Fruit fly (Drosophila melanogaster) whole organism, embryonic: ENCODE results near the gene CG13048.

Source experiments
- Asciz ChIP-seq: fragments of 200-800 bp; sonication (Bioruptor generic); optimal IDR thresholded peaks from 2 replicates; lab custom pipeline; 2017; ENCODE audit warnings: missing biosample characterization, mild to moderate bottlenecking, missing genetic modification characterization, missing genetic modification reagents
- CG11093 ChIP-seq: fragments of 200-800 bp; sonication (Bioruptor generic); IDR thresholded peaks from 3 replicates; pipeline ENCODE4 v1.3.6; 2022; ENCODE audit warnings: missing biosample characterization, missing genetic modification characterization
- CG12299 ChIP-seq: fragments of 200-800 bp; sonication (Bioruptor generic); optimal IDR thresholded peaks from 2 replicates; lab custom pipeline; 2018; ENCODE audit warnings: missing biosample characterization, mild to moderate bottlenecking, missing genetic modification characterization
- CG12391 ChIP-seq: fragments of 200-800 bp; sonication (Bioruptor generic); optimal IDR thresholded peaks from 3 replicates; lab custom pipeline; 2018; ENCODE audit warnings: missing biosample characterization, mild to moderate bottlenecking, missing genetic modification characterization, moderate library complexity
- CG13424 ChIP-seq: fragments of 200-800 bp; sonication (Bioruptor generic); optimal IDR thresholded peaks from 2 replicates; lab custom pipeline; 2019; ENCODE audit warnings: missing biosample characterization, mild to moderate bottlenecking, missing genetic modification characterization, moderate library complexity
- CG18262 ChIP-seq: fragments of 200-800 bp; optimal IDR thresholded peaks from 3 replicates; lab custom pipeline; 2019; ENCODE audit warnings: missing biosample characterization, mild to moderate bottlenecking, missing genetic modification characterization, moderate library complexity
- CG34224 ChIP-seq: fragments of 200-800 bp; sonication (Bioruptor generic); IDR thresholded peaks from 3 replicates; pipeline ENCODE4 v1.3.6; 2022; ENCODE audit warnings: missing biosample characterization, missing genetic modification characterization; ENCODE audit not compliant: partially characterized antibody
- CG4360 ChIP-seq: fragments of 200-800 bp; sonication (Bioruptor generic); IDR thresholded peaks from 2 replicates; pipeline ENCODE4 v1.3.6; 2022; ENCODE audit warnings: missing biosample characterization, missing genetic modification characterization
- CG4707 ChIP-seq: fragments of 200-800 bp; sonication (Bioruptor generic); optimal IDR thresholded peaks from 2 replicates; lab custom pipeline; 2018; ENCODE audit warnings: missing biosample characterization, mild to moderate bottlenecking, missing genetic modification characterization, moderate library complexity
- CG6175 ChIP-seq: fragments of 200-800 bp; sonication (Bioruptor generic); IDR thresholded peaks from 3 replicates; pipeline ENCODE4 v1.3.6; 2022; ENCODE audit warnings: missing biosample characterization, missing genetic modification characterization
- CG8924 ChIP-seq: fragments of 200-800 bp; optimal IDR thresholded peaks from 3 replicates; lab custom pipeline; 2019; ENCODE audit warnings: missing biosample characterization, mild to moderate bottlenecking, missing genetic modification characterization, moderate library complexity
- CG9215 ChIP-seq: fragments of 200-800 bp; sonication (Bioruptor generic); IDR thresholded peaks from 2 replicates; pipeline ENCODE4 v1.3.6; 2022; ENCODE audit warnings: missing biosample characterization, missing genetic modification characterization
- CG9727 ChIP-seq: fragments of 200-800 bp; sonication (Bioruptor generic); optimal IDR thresholded peaks from 3 replicates; lab custom pipeline; 2017; ENCODE audit warnings: missing biosample characterization, mild to moderate bottlenecking, missing genetic modification characterization
- CG9797 ChIP-seq: fragments of 200-800 bp; sonication (Bioruptor generic); optimal IDR thresholded peaks from 3 replicates; lab custom pipeline; 2018; ENCODE audit warnings: missing biosample characterization, mild to moderate bottlenecking, missing genetic modification characterization
- Deaf1 ChIP-seq: fragments of 200-800 bp; optimal IDR thresholded peaks from 3 replicates; lab custom pipeline; 2019; ENCODE audit warnings: missing biosample characterization, mild to moderate bottlenecking, missing genetic modification characterization, moderate library complexity
- Doc3 ChIP-seq: fragments of 200-800 bp; sonication (Bioruptor generic); IDR thresholded peaks from 3 replicates; pipeline ENCODE4 v1.3.6; 2022; ENCODE audit warnings: missing biosample characterization, missing genetic modification characterization; ENCODE audit not compliant: partially characterized antibody
- GATAe ChIP-seq: fragments of 200-800 bp; sonication (Bioruptor generic); conservative IDR thresholded peaks from 2 replicates; pipeline ENCODE4 v1.3.6; 2022; ENCODE audit warnings: missing biosample characterization, missing genetic modification characterization
- Hr3 ChIP-seq: fragments of 200-800 bp; sonication (Bioruptor generic); optimal IDR thresholded peaks from 3 replicates; lab custom pipeline; 2016; ENCODE audit warnings: missing biosample characterization, missing genetic modification characterization
- NC2α ChIP-seq: fragments of 200-800 bp; sonication (Bioruptor generic); optimal IDR thresholded peaks from 2 replicates; lab custom pipeline; 2016; ENCODE audit warnings: missing biosample characterization, missing genetic modification characterization
- Ptx1 ChIP-seq: fragments of 200-800 bp; sonication (Bioruptor generic); IDR thresholded peaks from 2 replicates; pipeline ENCODE4 v1.3.6; 2022; ENCODE audit warnings: missing biosample characterization, missing genetic modification characterization
- Rx ChIP-seq: fragments of 200-800 bp; sonication (Bioruptor generic); IDR thresholded peaks from 2 replicates; pipeline ENCODE4 v1.3.6; 2022; ENCODE audit warnings: missing biosample characterization, missing genetic modification characterization
- Spps ChIP-seq: fragments of 200-800 bp; sonication (Bioruptor generic); optimal IDR thresholded peaks from 2 replicates; lab custom pipeline; 2018; ENCODE audit warnings: missing biosample characterization, mild to moderate bottlenecking, missing genetic modification characterization
- Xrp1 ChIP-seq: fragments of 200-800 bp; sonication (Bioruptor generic); IDR thresholded peaks from 2 replicates; pipeline ENCODE4 v1.3.6; 2022; ENCODE audit warnings: missing biosample characterization, missing genetic modification characterization
- ab ChIP-seq: fragments of 200-800 bp; sonication (Bioruptor generic); optimal IDR thresholded peaks from 2 replicates; lab custom pipeline; 2016; ENCODE audit warnings: missing biosample characterization, missing genetic modification characterization
- amos ChIP-seq: fragments of 200-800 bp; sonication (Bioruptor generic); IDR thresholded peaks from 2 replicates; pipeline ENCODE4 v1.3.6; 2022; ENCODE audit warnings: missing biosample characterization, missing genetic modification characterization; ENCODE audit not compliant: partially characterized antibody
- chinmo ChIP-seq: fragments of 200-800 bp; sonication (Bioruptor generic); IDR thresholded peaks from 4 replicates; pipeline ENCODE4 v1.3.6; 2022; ENCODE audit warnings: missing biosample characterization, missing genetic modification characterization; ENCODE audit not compliant: partially characterized antibody
- corto ChIP-seq: fragments of 200-800 bp; sonication (Bioruptor generic); optimal IDR thresholded peaks from 2 replicates; lab custom pipeline; 2016; ENCODE audit warnings: missing biosample characterization, mild to moderate bottlenecking, missing genetic modification characterization, moderate library complexity
- kni ChIP-seq: fragments of 200-800 bp; sonication (Bioruptor generic); optimal IDR thresholded peaks from 3 replicates; lab custom pipeline; 2017; ENCODE audit warnings: mild to moderate bottlenecking, missing biosample characterization, missing genetic modification reagents, missing genetic modification characterization
- lab ChIP-seq: fragments of 200-800 bp; sonication (Bioruptor generic); optimal IDR thresholded peaks from 3 replicates; lab custom pipeline; 2017; ENCODE audit warnings: missing biosample characterization, missing genetic modification characterization, mild to moderate bottlenecking, moderate library complexity, missing genetic modification reagents
- lbe ChIP-seq: fragments of 200-800 bp; sonication (Bioruptor generic); optimal IDR thresholded peaks from 2 replicates; lab custom pipeline; 2016; ENCODE audit warnings: missing biosample characterization, mild to moderate bottlenecking, missing genetic modification characterization
- pan ChIP-seq, 4 experiments: fragments of >200 bp in 3 of 4; fragments of 200-800 bp in 1 of 4; sonication (Bioruptor generic) in 1 of 4; optimal IDR thresholded peaks in 3 of 4; IDR thresholded peaks in 1 of 4; 2 replicates each; pipeline versions ENCODE4 v1.3.6 to Lab custom; 2017 to 2022; ENCODE audit warnings: missing biosample characterization in 2 of 4, missing genetic modification characterization in 2 of 4, mixed read lengths in 1 of 4
- pum ChIP-seq: fragments of 200-800 bp; sonication (Bioruptor generic); optimal IDR thresholded peaks from 2 replicates; lab custom pipeline; 2016; ENCODE audit warnings: missing biosample characterization, missing genetic modification characterization
- ranshi ChIP-seq: fragments of 200-800 bp; sonication (Bioruptor generic); IDR thresholded peaks from 2 replicates; pipeline ENCODE4 v1.3.6; 2022; ENCODE audit warnings: missing biosample characterization, missing genetic modification characterization
- sima ChIP-seq: fragments of 200-800 bp; sonication (Bioruptor generic); optimal IDR thresholded peaks from 2 replicates; lab custom pipeline; 2016; ENCODE audit warnings: missing biosample characterization, missing genetic modification characterization
- sisA ChIP-seq: fragments of 200-800 bp; sonication (Bioruptor generic); IDR thresholded peaks from 2 replicates; pipeline ENCODE4 v1.3.6; 2022; ENCODE audit warnings: missing biosample characterization, missing genetic modification characterization
- sqz ChIP-seq: fragments of 200-800 bp; sonication (Bioruptor generic); optimal IDR thresholded peaks from 3 replicates; lab custom pipeline; 2018; ENCODE audit warnings: missing biosample characterization, mild to moderate bottlenecking, missing genetic modification characterization
- vfl ChIP-seq: fragments of 200-800 bp; sonication (Bioruptor generic); optimal IDR thresholded peaks from 2 replicates; lab custom pipeline; 2016; ENCODE audit warnings: missing biosample characterization, missing genetic modification characterization

The CG13048 gene

DNA sequence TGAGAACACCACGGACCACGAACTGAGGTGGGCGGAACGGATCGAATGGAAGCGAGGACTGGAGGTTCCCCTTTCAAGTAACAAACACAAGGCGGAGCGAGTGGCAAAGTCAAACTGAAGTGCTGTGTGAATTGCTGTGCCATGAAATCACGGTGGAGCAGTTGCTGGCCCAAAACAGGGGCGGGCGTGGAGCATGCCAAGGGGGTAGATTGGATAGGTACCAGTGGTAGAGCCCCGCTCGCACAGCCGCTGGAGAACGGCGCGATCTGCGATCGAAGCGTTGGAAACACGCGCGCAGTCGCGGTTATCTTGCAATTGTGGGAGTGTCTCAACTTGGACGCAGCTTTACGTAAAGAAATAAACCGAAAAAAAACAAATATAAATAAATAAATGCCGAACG is 44.1 kb upstream of the CG13048 start, which contains the start of gene CG13038 (continued):
- no peak for TF ChIP-seq vfl (GFP tag; lab: Kevin White, UChicago)
- TF ChIP-seq sqz (GFP tag; lab: Kevin White, UChicago): peak; percentile 6
- no peak for TF ChIP-seq pan (optimal IDR thresholded peaks at IDR 0.05; lab: Kevin White, UChicago)
- TF ChIP-seq pan (GFP tag; optimal IDR thresholded peaks at IDR 0.05 in 1 of 2, IDR thresholded peaks at IDR 0.05 in 1 of 2): peak in 1 of 2 experiments; percentile 9
- 0 out of 3 replicates have a peak, but pooled peaks have one; percentile 23 for TF ChIP-seq CG6175 (GFP tag; lab: Robert Waterston, UW)

DNA sequence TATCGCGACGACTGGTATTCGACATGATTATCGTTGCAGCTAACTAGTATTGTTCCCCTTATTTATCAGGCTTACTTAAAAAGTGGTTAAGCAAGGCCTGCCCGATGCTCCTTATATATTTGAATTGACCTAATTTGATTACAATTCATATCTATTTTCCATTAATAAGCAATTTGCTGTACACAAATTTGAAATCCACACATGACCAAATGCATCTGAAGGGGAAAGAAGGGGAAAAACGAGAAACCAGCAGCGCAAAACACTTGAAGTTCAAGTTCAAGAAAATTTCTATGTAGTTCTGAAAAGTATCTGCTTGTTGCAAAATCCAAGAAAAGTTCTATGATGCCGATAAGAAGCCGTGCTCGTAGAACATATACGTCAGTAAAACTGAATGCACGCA is 42.9 kb upstream of the CG13048 start, which contains the start of the genes CG13040 and CG13039:
TSS of gene CG13040 (minus strand) at position 101 of the 400 bp plus-strand sequence.
TSS of gene CG13039 (minus strand) at position 106 of the 400 bp plus-strand sequence.
- no peak for TF ChIP-seq lab (GFP tag; lab: Kevin White, UChicago)
- TF ChIP-seq kni (GFP tag; lab: Kevin White, UChicago): no peak
- TF ChIP-seq, all 482 proteins: peak for 0

dm6 chr3L:16323372-16323771 is 39.7 kb upstream of the CG13048 start, which contains the start of gene CG13059:
TSS of gene CG13059 (plus strand) at chr3L:16323672.
- TF ChIP-seq CG12299 (no peak), Rx (GFP tag; lab: Robert Waterston, UW) (no peak), CG11093 (GFP tag; lab: Robert Waterston, UW) (no peak), CG8924 (tag; lab: Kevin White, UChicago) (no peak), Asciz (GFP tag; lab: Kevin White, UChicago) (no peak), CG34224 (no peak), CG9215 (GFP tag; lab: Robert Waterston, UW) (no peak), ranshi (GFP tag; lab: Robert Waterston, UW) (no peak), corto (GFP tag; lab: Kevin White, UChicago) (no peak), Ptx1 (GFP tag; lab: Robert Waterston, UW) (no peak)

DNA sequence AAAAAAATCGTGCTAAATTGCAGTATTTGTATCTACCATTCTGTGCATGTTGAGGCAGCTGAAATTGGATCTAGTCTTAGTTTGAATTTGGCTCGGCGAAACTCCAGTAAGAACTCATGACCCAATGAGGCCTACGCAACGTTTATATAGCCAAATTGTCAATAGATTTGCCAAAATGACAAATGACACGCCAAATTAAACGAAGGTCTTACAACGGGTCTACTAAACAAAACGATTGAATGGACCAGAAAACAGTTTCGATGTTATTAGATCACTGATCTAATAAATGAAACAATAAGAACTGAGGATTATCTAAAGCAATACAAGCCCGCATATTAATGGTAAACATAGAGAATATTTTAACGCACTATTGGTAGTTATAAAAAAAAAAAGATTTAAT is 37.5 kb upstream of the CG13048 start, which contains the start of gene CG42718:
TSS of gene CG42718 (minus strand) at position 101 of the 400 bp plus-strand sequence.
- TF ChIP-seq CG13424 (tag; lab: Kevin White, UChicago): no peak
- no peak for TF ChIP-seq CG12391
- no peak for TF ChIP-seq CG18262 (tag; lab: Kevin White, UChicago)

DNA sequence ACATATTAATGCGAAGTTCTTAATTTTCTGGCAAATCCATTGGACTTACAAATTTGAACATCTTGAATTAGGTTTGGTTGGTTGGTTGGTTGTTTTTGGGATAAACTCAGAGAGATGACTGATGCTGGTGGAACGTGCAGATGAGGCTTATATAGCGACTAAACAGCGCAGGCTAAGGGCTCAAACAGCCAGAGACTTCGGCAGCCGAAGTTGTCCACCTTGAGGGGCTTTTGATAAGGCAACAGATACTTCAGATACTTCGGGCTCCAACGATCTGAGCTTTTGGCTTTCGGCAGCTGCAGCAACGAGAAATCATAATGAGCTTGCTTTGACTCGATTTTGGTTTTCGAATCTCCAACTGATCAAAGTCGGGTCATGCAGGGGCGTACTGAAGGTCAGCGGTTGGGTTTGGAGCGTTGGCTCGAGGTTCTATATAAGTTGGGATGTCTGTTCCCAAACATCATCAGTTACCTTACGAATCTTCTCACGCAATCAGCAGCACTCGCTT is 35.7 kb upstream of the CG13048 start, which contains the start of the genes CG13041 and CG13060:
TSS of gene CG13041 (minus strand) at position 128 of the 508 bp plus-strand sequence.
TSS of gene CG13060 (plus strand) at position 458 of the 508 bp plus-strand sequence.
- TF ChIP-seq sima: no peak
- no peak for TF ChIP-seq GATAe (GFP tag; lab: Robert Waterston, UW)
- TF ChIP-seq CG4360 (GFP tag; lab: Robert Waterston, UW): no peak
- no peak for TF ChIP-seq pum
- no peak for TF ChIP-seq CG9797
- no peak for TF ChIP-seq sisA (GFP tag; lab: Robert Waterston, UW)
- 0 out of 4 replicates have a peak, but pooled peaks have one; percentile 61 for TF ChIP-seq chinmo (GFP tag; lab: Robert Waterston, UW)
- TF ChIP-seq Deaf1: peak; percentile 68

DNA sequence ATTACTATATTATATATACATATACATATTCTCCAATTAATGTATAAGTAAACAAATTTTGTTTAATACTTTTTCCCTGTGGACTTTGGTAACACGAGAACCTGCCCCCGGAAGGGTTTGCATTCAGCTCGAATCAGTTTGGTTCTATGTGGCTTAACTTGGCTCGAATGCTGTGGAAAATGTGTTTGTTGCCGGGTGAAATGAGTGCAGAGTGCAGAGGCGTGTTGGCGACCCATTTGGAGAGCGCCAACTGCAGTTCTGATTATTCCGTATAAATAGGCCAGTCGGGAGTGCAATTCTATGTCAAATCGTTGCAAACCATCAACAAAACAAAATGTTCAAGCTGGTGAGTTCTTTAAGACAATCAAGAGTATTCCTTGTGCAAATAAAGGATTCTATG is 34.0 kb upstream of the CG13048 start, which contains the start of gene Nplp3:
TSS of gene Nplp3 (plus strand) at position 301 of the 400 bp plus-strand sequence.
- TF ChIP-seq CG4707 (no peak), CG9727 (GFP tag; lab: Kevin White, UChicago) (no peak), lbe (GFP tag; lab: Kevin White, UChicago) (no peak), Doc3 (GFP tag; lab: Robert Waterston, UW) (no peak), amos (GFP tag; lab: Robert Waterston, UW) (no peak), Xrp1 (GFP tag; lab: Robert Waterston, UW) (no peak), NC2α (no peak), ab (GFP tag; lab: Kevin White, UChicago) (no peak), Hr3 (no peak), Spps (no peak), pan (optimal IDR thresholded peaks at IDR 0.05; lab: Kevin White, UChicago) (no peak), pan (GFP tag; optimal IDR thresholded peaks at IDR 0.05 in 1 of 2, IDR thresholded peaks at IDR 0.05 in 1 of 2) (no peak)
- TF ChIP-seq, all 482 proteins: peak for 0
